Worm (Caenorhabditis elegans): ENCODE measurements around the gene nspb-10.

nspb-10 gene

DNA sequence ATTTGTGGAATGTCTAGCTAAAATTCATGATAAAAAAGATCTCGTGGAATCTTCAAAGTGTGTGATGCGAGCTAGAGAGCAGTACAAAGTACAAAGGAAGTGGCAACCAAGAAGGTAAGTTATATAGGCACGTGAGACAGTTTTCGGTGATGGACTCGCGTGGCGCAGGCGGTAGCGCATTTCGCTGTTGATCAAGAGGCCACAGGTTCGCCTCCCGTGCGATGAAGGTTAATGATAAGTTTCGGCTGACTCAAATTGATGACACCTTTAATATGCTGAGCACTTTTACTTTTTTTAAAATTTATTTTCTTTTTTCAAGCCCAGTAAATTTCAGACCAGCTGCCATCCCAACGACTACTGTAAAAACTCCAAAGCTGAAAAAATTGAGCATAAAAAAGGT lies 28.9 kb upstream of the nspb-10 start:
- TF ChIP-seq nhr-25 (tag; optimal IDR thresholded peaks at IDR 0.05; ENCODE audit: borderline replicate concordance, insufficient read depth) (no peak), T26A8.4 (GFP tag; IDR thresholded peaks at IDR 0.05) (peak; percentile 71), pqm-1 (tag; optimal IDR thresholded peaks at IDR 0.05) (no peak), zfp-2 (tag; optimal IDR thresholded peaks at IDR 0.05) (no peak), dpl-1 (GFP tag; optimal IDR thresholded peaks at IDR 0.05) (no peak), daf-16 (GFP tag; optimal IDR thresholded peaks at IDR 0.05) (peak in 1 of 2 experiments; percentile 88), daf-16 (tag; optimal IDR thresholded peaks at IDR 0.05) (peak; percentile 67), nhr-102 (tag; optimal IDR thresholded peaks at IDR 0.05) (peak; percentile 44), mxl-2 (GFP tag; conservative IDR thresholded peaks at IDR 0.05) (no peak), nhr-11 (tag; optimal IDR thresholded peaks at IDR 0.05) (no peak), lsy-2 (tag; optimal IDR thresholded peaks at IDR 0.05) (peak in 1 of 2 experiments; percentile 15), ceh-82 (tag; optimal IDR thresholded peaks at IDR 0.05) (no peak), hmg-1.1 (GFP tag; IDR thresholded peaks at IDR 0.05) (peak; percentile 58; the same call in 1 of the 2 replicates), dmd-9 (GFP tag; IDR thresholded peaks at IDR 0.05) (no peak), lin-1 (GFP tag; IDR thresholded peaks at IDR 0.05) (peak; percentile 79), mep-1 (tag; optimal IDR thresholded peaks at IDR 0.05) (no peak), unc-39 (tag; optimal IDR thresholded peaks at IDR 0.05) (no peak), lin-13 (GFP tag; optimal IDR thresholded peaks at IDR 0.05) (no peak), zip-2 (tag; optimal IDR thresholded peaks at IDR 0.05) (no peak), daf-12 (tag; optimal IDR thresholded peaks at IDR 0.05) (no peak), nhr-237 (tag; optimal IDR thresholded peaks at IDR 0.05) (no peak), fos-1 (tag; optimal IDR thresholded peaks at IDR 0.05) (no peak), ceh-62 (tag; optimal IDR thresholded peaks at IDR 0.05) (no peak), lin-39 (tag; optimal IDR thresholded peaks at IDR 0.05) (no peak), dmd-6 (GFP tag; IDR thresholded peaks at IDR 0.05) (peak; percentile 55), snpc-1.2 (GFP tag; IDR thresholded peaks at IDR 0.05) (peak; percentile 84), snpc-4 (tag; optimal IDR thresholded peaks at IDR 0.05) (no peak), daf-8 (GFP tag; IDR thresholded peaks at IDR 0.05) (no peak), ctbp-1 (GFP tag; IDR thresholded peaks at IDR 0.05) (peak; percentile 73), ztf-7 (tag; optimal IDR thresholded peaks at IDR 0.05) (no peak), hlh-11 (tag; optimal IDR thresholded peaks at IDR 0.05) (peak; percentile 18), ceh-32 (tag; optimal IDR thresholded peaks at IDR 0.05; ENCODE audit: poor library complexity) (no peak), set-16 (GFP tag; IDR thresholded peaks at IDR 0.05) (peak; percentile 20; the same call in 1 of the 2 replicates), lim-7 (GFP tag; IDR thresholded peaks at IDR 0.05) (peak; percentile 96), egl-27 (tag; optimal IDR thresholded peaks at IDR 0.05) (no peak), aly-2 (tag; optimal IDR thresholded peaks at IDR 0.05) (no peak), ces-1 (GFP tag; optimal IDR thresholded peaks at IDR 0.05) (no peak), spr-1 (tag; optimal IDR thresholded peaks at IDR 0.05) (peak; percentile 14), hif-1 (tag; optimal IDR thresholded peaks at IDR 0.05) (no peak), Y48G9A.11 (GFP tag; IDR thresholded peaks at IDR 0.05) (peak; percentile 46; the same call in 1 of the 2 replicates), daf-19 (GFP tag; conservative IDR thresholded peaks at IDR 0.05) (peak; percentile 76; the same call in 1 of the 2 replicates), dmd-8 (GFP tag; IDR thresholded peaks at IDR 0.05) (peak; percentile 93), F10B5.3 (tag; optimal IDR thresholded peaks at IDR 0.05) (no peak), ztf-11 (tag; optimal IDR thresholded peaks at IDR 0.05) (no peak), Y105C5A.15 (GFP tag; IDR thresholded peaks at IDR 0.05) (peak; percentile 81; the same call in 1 of the 2 replicates), unc-130 (GFP tag; optimal IDR thresholded peaks at IDR 0.05) (peak; percentile 39), F26F4.8 (GFP tag; conservative IDR thresholded peaks at IDR 0.05) (peak; percentile 82), aha-1 (tag) (no peak), saeg-2 (GFP tag; IDR thresholded peaks at IDR 0.05) (peak; percentile 86), vab-7 (GFP tag; IDR thresholded peaks at IDR 0.05) (peak; percentile 85), nhr-77 (tag; optimal IDR thresholded peaks at IDR 0.05) (no peak), F49E8.2 (tag; optimal IDR thresholded peaks at IDR 0.05; ENCODE audit: borderline replicate concordance) (no peak), spr-3 (GFP tag; optimal IDR thresholded peaks at IDR 0.05) (peak; percentile 63)
